Worm (Caenorhabditis elegans): ENCODE data around the gene set-15.
"Not testable (repeated sequence)": the region's sequence is repeated elsewhere in the genome, so short reads cannot be mapped to it uniquely, and the experiment has no call there.

- TF ChIP-seq mel-28 (tag; optimal IDR thresholded peaks at IDR 0.05; ENCODE audit: borderline replicate concordance) (peak; percentile 9), T07F8.4 (tag; optimal IDR thresholded peaks at IDR 0.05) (peak; percentile 29), ets-4 (GFP tag; optimal IDR thresholded peaks at IDR 0.05) (peak; percentile 60), attf-3 (GFP tag; conservative IDR thresholded peaks at IDR 0.05) (peak; percentile 92), snpc-4 (tag; optimal IDR thresholded peaks at IDR 0.05) (peak; percentile 16 to 88 (median 76)), madf-8 (GFP tag; conservative IDR thresholded peaks at IDR 0.05) (peak; percentile 87)
- TF ChIP-seq dpff-1 (tag; optimal IDR thresholded peaks at IDR 0.05); lin-35 (GFP tag; optimal IDR thresholded peaks at IDR 0.05); T26A5.8 (tag; optimal IDR thresholded peaks at IDR 0.05); snpc-4 (GFP tag; optimal IDR thresholded peaks at IDR 0.05); pha-4 (tag; optimal IDR thresholded peaks at IDR 0.05); ama-1 (optimal IDR thresholded peaks at IDR 0.05); ama-1 (GFP tag; optimal IDR thresholded peaks at IDR 0.05): not testable (repeated sequence)
These were observed 52.1 kb downstream of the set-15 start for ce11 chrIV:4727935-4728334.

All from whole organism, young adult.